Worm (Caenorhabditis elegans): ENCODE results near the gene fzr-1.

The fzr-1 gene

DNA sequence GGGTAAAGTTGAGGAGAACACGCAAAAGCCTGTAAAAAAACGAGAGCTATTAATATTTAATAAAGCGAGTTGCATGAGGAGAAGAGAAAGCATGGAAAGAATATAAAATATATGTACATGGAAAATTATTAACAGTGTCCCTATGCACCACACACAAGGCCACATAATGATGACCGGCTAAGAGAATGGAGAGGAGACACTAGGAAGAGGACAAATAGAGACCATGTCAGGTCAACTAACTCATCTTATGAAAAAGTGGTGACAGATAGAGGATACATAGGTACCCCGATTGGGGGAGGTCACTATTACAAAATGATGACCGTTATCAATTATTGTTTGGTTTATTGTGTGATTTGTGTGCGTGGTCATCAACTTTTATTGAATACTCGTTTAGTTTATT lies at the start of gene fzr-1:
Gene fzr-1 (minus strand): TSS at position 29 of the 400 bp plus-strand sequence.
- TF ChIP-seq ceh-34 (tag; optimal IDR thresholded peaks at IDR 0.05) = no peak
- peak; percentile 16 for TF ChIP-seq elt-2 (tag; optimal IDR thresholded peaks at IDR 0.05)

DNA sequence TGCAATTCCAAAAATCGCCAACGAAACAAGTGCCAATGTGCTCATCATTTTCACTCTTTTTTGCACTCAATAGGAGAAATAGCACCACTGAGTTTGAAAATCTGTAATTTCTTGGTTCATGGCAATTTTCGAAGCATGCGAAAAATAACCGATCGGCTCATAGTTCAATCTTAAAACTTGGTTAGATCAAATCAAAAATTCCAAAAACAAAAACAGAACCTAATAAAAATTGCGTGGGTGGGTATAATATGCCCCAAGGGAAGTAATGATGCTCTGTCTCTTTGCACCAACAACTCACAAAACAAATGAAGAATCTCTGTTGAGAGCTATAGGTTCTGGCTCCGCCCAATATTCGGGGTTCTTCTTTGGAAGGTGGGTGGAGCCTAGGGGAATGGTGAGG lies 47.6 kb upstream of the fzr-1 start, which contains the start of gene nlp-11:
Gene nlp-11 (minus strand): TSS at position 101 of the 400 bp plus-strand sequence.
- TF ChIP-seq sdc-2 (tag; optimal IDR thresholded peaks at IDR 0.05) (no peak), Y22D7AL.16 (tag; optimal IDR thresholded peaks at IDR 0.05) (no peak), elt-4 (tag; optimal IDR thresholded peaks at IDR 0.05) (no peak), unc-42 (tag; optimal IDR thresholded peaks at IDR 0.05) (no peak), ceh-24 (tag; optimal IDR thresholded peaks at IDR 0.05) (no peak), unc-3 (GFP tag; conservative IDR thresholded peaks at IDR 0.05) (no peak), unc-3 (tag; optimal IDR thresholded peaks at IDR 0.05) (no peak), ztf-16 (tag; optimal IDR thresholded peaks at IDR 0.05) (no peak), ceh-31 (tag; optimal IDR thresholded peaks at IDR 0.05) (no peak), sox-4 (tag; optimal IDR thresholded peaks at IDR 0.05) (no peak), rnt-1 (tag; optimal IDR thresholded peaks at IDR 0.05) (no peak), F13H6.1 (tag; optimal IDR thresholded peaks at IDR 0.05) (no peak), unc-86 (tag; optimal IDR thresholded peaks at IDR 0.05) (no peak), sox-2 (GFP tag; IDR thresholded peaks at IDR 0.05) (no peak), ceh-19 (GFP tag; optimal IDR thresholded peaks at IDR 0.05) (no peak), tbx-2 (tag; optimal IDR thresholded peaks at IDR 0.05) (no peak), K02D7.2 (tag; optimal IDR thresholded peaks at IDR 0.05) (no peak), syd-9 (tag; optimal IDR thresholded peaks at IDR 0.05) (no peak)

- TF ChIP-seq pha-4 (tag; optimal IDR thresholded peaks at IDR 0.05) (no peak), unc-3 (GFP tag; conservative IDR thresholded peaks at IDR 0.05) (no peak), unc-3 (tag; optimal IDR thresholded peaks at IDR 0.05) (no peak), ama-1 (optimal IDR thresholded peaks at IDR 0.05) (no peak), unc-42 (tag; optimal IDR thresholded peaks at IDR 0.05) (peak; percentile 78)
Observed at ce11 chrII:9690067-9690632, 45.9 kb upstream of the fzr-1 start.

ce11 chrII:9686663-9687193 lies 42.5 kb upstream of the fzr-1 start, which contains the start of gene ZK1320.9:
ZK1320.9 (minus strand) TSS chrII:9686713.
- TF ChIP-seq K09A11.1 (tag; optimal IDR thresholded peaks at IDR 0.05; ENCODE audit: insufficient read depth) = no peak
- no peak for TF ChIP-seq C08G9.2 (tag; optimal IDR thresholded peaks at IDR 0.05)
- no peak for TF ChIP-seq pag-3 (tag; optimal IDR thresholded peaks at IDR 0.05; ENCODE audit: borderline replicate concordance)
- no peak for TF ChIP-seq fax-1 (tag; optimal IDR thresholded peaks at IDR 0.05)

DNA sequence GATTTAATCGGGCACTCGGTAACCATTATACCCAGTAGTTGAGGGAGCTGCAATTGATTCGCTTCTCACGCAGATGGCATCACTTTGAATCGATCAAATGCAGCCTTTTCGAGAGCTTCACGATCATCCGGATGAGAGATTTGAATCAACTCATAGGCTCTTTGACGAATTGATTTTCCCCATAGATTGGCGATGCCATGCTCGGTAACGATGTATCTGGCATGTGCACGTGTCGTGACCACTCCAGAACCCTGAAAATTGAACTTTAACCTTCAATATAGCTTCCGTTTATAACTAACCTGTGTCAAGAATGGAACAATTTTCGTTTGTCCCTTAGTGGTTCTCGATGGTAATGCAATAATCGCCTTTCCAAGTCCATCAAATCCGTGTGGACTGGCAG lies 39.9 kb upstream of the fzr-1 start:
- TF ChIP-seq ceh-9 (tag; optimal IDR thresholded peaks at IDR 0.05) (no peak), pha-2 (tag; optimal IDR thresholded peaks at IDR 0.05) (no peak), ceh-19 (GFP tag; optimal IDR thresholded peaks at IDR 0.05) (no peak), pros-1 (tag; optimal IDR thresholded peaks at IDR 0.05) (no peak), K02D7.2 (tag; optimal IDR thresholded peaks at IDR 0.05) (no peak), ceh-48 (tag; optimal IDR thresholded peaks at IDR 0.05) (no peak), hlh-15 (tag; optimal IDR thresholded peaks at IDR 0.05) (no peak), Y22D7AL.16 (tag; optimal IDR thresholded peaks at IDR 0.05) (no peak), hlh-8 (tag; optimal IDR thresholded peaks at IDR 0.05) (no peak), dve-1 (tag; optimal IDR thresholded peaks at IDR 0.05) (no peak), ceh-14 (tag; optimal IDR thresholded peaks at IDR 0.05) (no peak), ceh-45 (GFP tag; IDR thresholded peaks at IDR 0.05) (no peak), ets-4 (tag; optimal IDR thresholded peaks at IDR 0.05) (no peak), tbx-2 (tag; optimal IDR thresholded peaks at IDR 0.05) (no peak)
